Worm (Caenorhabditis elegans) whole organism, young adult: ENCODE results near the gene ZK84.1.
"Not testable (repeated sequence)": the region's sequence is repeated elsewhere in the genome, so short reads cannot be mapped to it uniquely, and the experiment has no call there.

Experiments
- B0019.2 ChIP-seq: fragments of 200-800 bp; sonication (Bioruptor generic); conservative IDR thresholded peaks from 2 replicates; pipeline ENCODE4 v1.3.6; 2022; ENCODE audit warnings: missing genetic modification reagents, missing genetic modification characterization, missing compliant biosample characterization
- B0035.1 ChIP-seq: sonication (generic microtip); optimal IDR thresholded peaks from 2 replicates; lab custom pipeline; 2016; ENCODE audit warnings: missing genetic modification characterization, mild to moderate bottlenecking, missing compliant biosample characterization, missing genotype, missing genetic modification reagents
- C17E4.6 ChIP-seq: fragments of 200-800 bp; sonication (Bioruptor generic); IDR thresholded peaks from 2 replicates; pipeline ENCODE4 v1.3.6; 2022; ENCODE audit warnings: missing genetic modification reagents, missing genetic modification characterization, missing compliant biosample characterization
- D2030.7 ChIP-seq: fragments of 200-800 bp; sonication (Bioruptor generic); IDR thresholded peaks from 2 replicates; pipeline ENCODE4 v1.3.6; 2022; ENCODE audit warnings: missing genetic modification reagents, missing genetic modification characterization, missing compliant biosample characterization
- F23B12.7 ChIP-seq: sonication (generic microtip); optimal IDR thresholded peaks from 2 replicates; lab custom pipeline; 2017; ENCODE audit warnings: missing genetic modification characterization, mild to moderate bottlenecking, missing compliant biosample characterization, antibody characterized with exemption, moderate library complexity; ENCODE audit not compliant: insufficient read depth
- F33H1.4 ChIP-seq: fragments of 200-800 bp; sonication (Bioruptor generic); IDR thresholded peaks from 2 replicates; pipeline ENCODE4 v1.3.6; 2022; ENCODE audit warnings: missing genetic modification reagents, missing genetic modification characterization, missing compliant biosample characterization
- F52B5.7 ChIP-seq: sonication (generic microtip); optimal IDR thresholded peaks from 2 replicates; lab custom pipeline; 2016; ENCODE audit warnings: mild to moderate bottlenecking, missing genetic modification characterization, missing compliant biosample characterization
- F57C9.4 ChIP-seq: sonication (generic microtip); optimal IDR thresholded peaks from 2 replicates; lab custom pipeline; 2017; ENCODE audit warnings: mild to moderate bottlenecking, missing genetic modification characterization, missing compliant biosample characterization
- Y53G8AR.9 ChIP-seq: fragments of 200-800 bp; sonication (Bioruptor generic); conservative IDR thresholded peaks from 2 replicates; pipeline ENCODE4 v1.3.6; 2022; ENCODE audit warnings: missing genetic modification reagents, missing genetic modification characterization, missing compliant biosample characterization
- Y79H2A.3 ChIP-seq: fragments of 200-800 bp; sonication (Bioruptor generic); conservative IDR thresholded peaks from 2 replicates; pipeline ENCODE4 v1.3.6; 2022; ENCODE audit warnings: missing genetic modification reagents, missing genetic modification characterization, missing compliant biosample characterization
- atf-7 ChIP-seq: sonication (generic microtip); optimal IDR thresholded peaks from 2 replicates; lab custom pipeline; 2017; ENCODE audit warnings: mild to moderate bottlenecking, missing genetic modification characterization, missing compliant biosample characterization
- athp-1 ChIP-seq: sonication (generic microtip); optimal IDR thresholded peaks from 2 replicates; lab custom pipeline; 2017; ENCODE audit warnings: mild to moderate bottlenecking, missing genetic modification characterization, missing compliant biosample characterization
- attf-3 ChIP-seq: fragments of 200-800 bp; sonication (Bioruptor generic); conservative IDR thresholded peaks from 2 replicates; pipeline ENCODE4 v1.3.6; 2022; ENCODE audit warnings: missing genetic modification reagents, missing genetic modification characterization, missing compliant biosample characterization
- attf-6 ChIP-seq: fragments of 200-800 bp; sonication (Bioruptor generic); IDR thresholded peaks from 2 replicates; pipeline ENCODE4 v1.3.6; 2022; ENCODE audit warnings: missing genetic modification reagents, missing genetic modification characterization, missing compliant biosample characterization
- bed-2 ChIP-seq: fragments of 200-800 bp; sonication (Bioruptor generic); IDR thresholded peaks from 2 replicates; pipeline ENCODE4 v1.3.6; 2022; ENCODE audit warnings: missing genetic modification reagents, missing genetic modification characterization, missing compliant biosample characterization
- ceh-100 ChIP-seq: fragments of 200-800 bp; sonication (Bioruptor generic); IDR thresholded peaks from 2 replicates; pipeline ENCODE4 v1.3.6; 2022; ENCODE audit warnings: missing genetic modification reagents, missing genetic modification characterization, missing compliant biosample characterization
- chd-7 ChIP-seq: sonication (generic microtip); optimal IDR thresholded peaks from 2 replicates; lab custom pipeline; 2016; ENCODE audit warnings: mild to moderate bottlenecking, missing genetic modification characterization, moderate library complexity, missing compliant biosample characterization
- die-1 ChIP-seq: sonication (generic microtip); optimal IDR thresholded peaks from 2 replicates; lab custom pipeline; 2016; ENCODE audit warnings: missing genotype, mild to moderate bottlenecking, missing genetic modification characterization, missing compliant biosample characterization
- dox-1 ChIP-seq: fragments of 200-800 bp; sonication (Bioruptor generic); IDR thresholded peaks from 2 replicates; pipeline ENCODE4 v1.3.6; 2022; ENCODE audit warnings: missing genetic modification reagents, missing genetic modification characterization, missing compliant biosample characterization
- dpff-1 ChIP-seq: sonication (generic microtip); optimal IDR thresholded peaks from 2 replicates; lab custom pipeline; 2017; ENCODE audit warnings: mild to moderate bottlenecking, missing genetic modification characterization, missing compliant biosample characterization
- egl-18 ChIP-seq: fragments of 200-800 bp; sonication (Bioruptor generic); IDR thresholded peaks from 2 replicates; pipeline ENCODE4 v1.3.6; 2022; ENCODE audit warnings: missing genetic modification reagents, missing genetic modification characterization, missing compliant biosample characterization
- ets-4 ChIP-seq: fragments of 200-800 bp; sonication (Bioruptor generic); optimal IDR thresholded peaks from 2 replicates; lab custom pipeline; 2018; ENCODE audit warnings: mild to moderate bottlenecking, missing genetic modification characterization, missing compliant biosample characterization
- hlh-12 ChIP-seq: sonication (generic microtip); optimal IDR thresholded peaks from 2 replicates; lab custom pipeline; 2016; ENCODE audit warnings: missing genetic modification characterization, missing compliant biosample characterization
- hrde-1 ChIP-seq: sonication (generic microtip); optimal IDR thresholded peaks from 2 replicates; lab custom pipeline; 2016; ENCODE audit warnings: missing genetic modification characterization, mild to moderate bottlenecking, missing compliant biosample characterization, moderate library complexity, missing genotype, missing genetic modification reagents, borderline replicate concordance
- lag-1 ChIP-seq: fragments of 200-800 bp; sonication (Bioruptor generic); IDR thresholded peaks from 2 replicates; pipeline ENCODE4 v1.3.6; 2022; ENCODE audit warnings: missing genetic modification reagents, missing genetic modification characterization, missing compliant biosample characterization
- madf-8 ChIP-seq: fragments of 200-800 bp; sonication (Bioruptor generic); conservative IDR thresholded peaks from 2 replicates; pipeline ENCODE4 v1.3.6; 2022; ENCODE audit warnings: missing genetic modification reagents, missing genetic modification characterization, missing compliant biosample characterization
- mxl-1 ChIP-seq: sonication (generic microtip); optimal IDR thresholded peaks from 2 replicates; lab custom pipeline; 2016; ENCODE audit warnings: missing genetic modification characterization, missing compliant biosample characterization
- nhr-120 ChIP-seq: fragments of 200-800 bp; sonication (Bioruptor generic); IDR thresholded peaks from 2 replicates; pipeline ENCODE4 v1.3.6; 2022; ENCODE audit warnings: missing genetic modification characterization, missing compliant biosample characterization
- pha-4 ChIP-seq: fragments of 150-350 bp; sonication (generic microtip); optimal IDR thresholded peaks from 2 replicates; lab custom pipeline; 2014; ENCODE audit warnings: missing biosample characterization, missing genetic modification reagents, missing genetic modification characterization
- sdz-38 ChIP-seq: sonication (generic microtip); optimal IDR thresholded peaks from 2 replicates; lab custom pipeline; 2016; ENCODE audit warnings: missing genotype, missing genetic modification characterization, missing compliant biosample characterization
- sea-2 ChIP-seq: fragments of 200-800 bp; sonication (Bioruptor generic); IDR thresholded peaks from 2 replicates; pipeline ENCODE4 v1.3.6; 2022; ENCODE audit warnings: missing genetic modification characterization, missing compliant biosample characterization
- snpc-1.1 ChIP-seq: sonication (generic microtip); optimal IDR thresholded peaks from 2 replicates; lab custom pipeline; 2017; ENCODE audit warnings: missing genetic modification characterization, mild to moderate bottlenecking, missing compliant biosample characterization, antibody characterized with exemption, moderate library complexity, missing genotype, missing genetic modification reagents; ENCODE audit not compliant: insufficient read depth
- snpc-1.3 ChIP-seq: sonication (generic microtip); optimal IDR thresholded peaks from 2 replicates; lab custom pipeline; 2017; ENCODE audit warnings: missing genetic modification characterization, mild to moderate bottlenecking, missing compliant biosample characterization, antibody characterized with exemption, moderate library complexity, missing genotype, missing genetic modification reagents; ENCODE audit not compliant: insufficient read depth
- snpc-3.4 ChIP-seq: sonication (generic microtip); optimal IDR thresholded peaks from 2 replicates; lab custom pipeline; 2017; ENCODE audit warnings: missing genetic modification characterization, mild to moderate bottlenecking, missing compliant biosample characterization, antibody characterized with exemption, moderate library complexity, missing genotype, missing genetic modification reagents
- snpc-4 ChIP-seq, 5 experiments: fragments of 150-350 bp in 1 of 5; sonication (generic microtip) in 4 of 5; optimal IDR thresholded peaks; 2 replicates each; lab custom pipeline; 2014 to 2018; ENCODE audit warnings: missing genetic modification characterization in 5 of 5, missing biosample characterization in 3 of 5, antibody characterized with exemption in 2 of 5, mild to moderate bottlenecking in 2 of 5, missing compliant biosample characterization in 2 of 5, missing genotype in 2 of 5, moderate library complexity in 2 of 5, missing genetic modification reagents in 1 of 5
- somi-1 ChIP-seq: fragments of 200-800 bp; sonication (Bioruptor generic); optimal IDR thresholded peaks from 2 replicates; lab custom pipeline; 2018; ENCODE audit warnings: mild to moderate bottlenecking, missing genetic modification characterization, missing compliant biosample characterization
- unc-130 ChIP-seq: sonication (generic microtip); optimal IDR thresholded peaks from 2 replicates; lab custom pipeline; 2016; ENCODE audit warnings: missing genetic modification reagents, missing genetic modification characterization, missing compliant biosample characterization
- ztf-22 ChIP-seq: fragments of 200-800 bp; sonication (Bioruptor generic); optimal IDR thresholded peaks from 2 replicates; lab custom pipeline; 2018; ENCODE audit warnings: mild to moderate bottlenecking, missing genetic modification characterization, moderate library complexity, missing compliant biosample characterization
- ztf-28 ChIP-seq: fragments of 200-800 bp; sonication (Bioruptor generic); IDR thresholded peaks from 2 replicates; pipeline ENCODE4 v1.3.6; 2022; ENCODE audit warnings: missing genetic modification reagents, missing genetic modification characterization, missing compliant biosample characterization
- ztf-6 ChIP-seq: fragments of 200-800 bp; sonication (Bioruptor generic); IDR thresholded peaks from 2 replicates; pipeline ENCODE4 v1.3.6; 2022; ENCODE audit warnings: missing genetic modification reagents, missing genetic modification characterization, missing compliant biosample characterization

The ZK84.1 gene

ce11 chrII:6001004-6001403 is 19.4 kb upstream of the ZK84.1 start:
- TF ChIP-seq snpc-1.1 (tag; lab: Kevin White, UChicago), result no peak
- no peak for TF ChIP-seq hlh-12 (tag; lab: Kevin White, UChicago)
- TF ChIP-seq snpc-1.3 (tag; lab: Kevin White, UChicago), result no peak
- TF ChIP-seq C17E4.6 (GFP tag; lab: Robert Waterston, UW), result no peak
- no peak for TF ChIP-seq bed-2
- TF ChIP-seq F52B5.7, result no peak
- TF ChIP-seq snpc-4 (GFP tag; optimal IDR thresholded peaks at IDR 0.05; lab: Kevin White, UChicago), result no peak
- TF ChIP-seq snpc-4 (tag; optimal IDR thresholded peaks at IDR 0.05; lab: Kevin White, UChicago), result no peak
- no peak for TF ChIP-seq B0019.2 (GFP tag; lab: Robert Waterston, UW)
- TF ChIP-seq attf-3 (GFP tag; lab: Robert Waterston, UW), result no peak
- TF ChIP-seq attf-6, result no peak
- TF ChIP-seq atf-7 (tag; lab: Kevin White, UChicago), result no peak
- no peak for TF ChIP-seq athp-1 (tag; lab: Kevin White, UChicago)
- TF ChIP-seq ztf-6 (GFP tag; lab: Robert Waterston, UW), result no peak
- TF ChIP-seq dpff-1 (tag; lab: Kevin White, UChicago), result no peak
- no peak for TF ChIP-seq unc-130 (GFP tag; lab: Kevin White, UChicago)
- TF ChIP-seq D2030.7 (GFP tag; lab: Robert Waterston, UW), result no peak
- TF ChIP-seq dox-1 (GFP tag; lab: Robert Waterston, UW), result no peak
- no peak for TF ChIP-seq F33H1.4 (GFP tag; lab: Robert Waterston, UW)

- TF ChIP-seq F23B12.7 (tag; lab: Kevin White, UChicago); die-1; nhr-120 (GFP tag; lab: Robert Waterston, UW): not testable (repeated sequence)
Measured at ce11 chrII:6008887-6009286, 11.6 kb upstream of the ZK84.1 start, which contains the start of gene ZK84.4. TSS of gene ZK84.4 (minus strand) at chrII:6008987.

- TF ChIP-seq F57C9.4 (tag; lab: Kevin White, UChicago) (no peak), egl-18 (GFP tag; lab: Robert Waterston, UW) (no peak), mxl-1 (tag; lab: Kevin White, UChicago) (no peak), madf-8 (GFP tag; lab: Robert Waterston, UW) (no peak), sea-2 (GFP tag; lab: Robert Waterston, UW) (no peak), lag-1 (GFP tag; lab: Robert Waterston, UW) (no peak), hrde-1 (tag; lab: Kevin White, UChicago) (no peak), somi-1 (no peak), snpc-3.4 (tag; lab: Kevin White, UChicago) (no peak)
Measured at ce11 chrII:6010544-6010943, 9.9 kb upstream of the ZK84.1 start, which contains the start of gene ins-20. TSS of gene ins-20 (plus strand) at chrII:6010844.

- TF ChIP-seq chd-7; snpc-1.1 (tag; lab: Kevin White, UChicago); attf-6: not testable (repeated sequence)
Measured at ce11 chrII:6014057-6014456, 6.4 kb upstream of the ZK84.1 start, which contains the start of gene ZK84.2. TSS of gene ZK84.2 (plus strand) at chrII:6014357.

- TF ChIP-seq ztf-28 (GFP tag; lab: Robert Waterston, UW), result no peak
- no peak for TF ChIP-seq Y79H2A.3 (GFP tag; lab: Robert Waterston, UW)
- no peak for TF ChIP-seq pha-4 (tag; lab: Kevin White, UChicago)
- TF ChIP-seq B0035.1, result no peak
- no peak for TF ChIP-seq ztf-22 (GFP tag; lab: Kevin White, UChicago)
- no peak for TF ChIP-seq Y53G8AR.9 (GFP tag; lab: Robert Waterston, UW)
- no peak for TF ChIP-seq sea-2 (GFP tag; lab: Robert Waterston, UW)
- TF ChIP-seq ets-4 (GFP tag; lab: Kevin White, UChicago), result no peak
- no peak for TF ChIP-seq sdz-38 (tag; lab: Kevin White, UChicago)
- no peak for TF ChIP-seq ceh-100 (GFP tag; lab: Robert Waterston, UW)
Measured at ce11 chrII:6016410-6016809, 4.0 kb upstream of the ZK84.1 start, which contains the start of gene ZK84.5. TSS of gene ZK84.5 (minus strand) at chrII:6016510.
